Fruit fly (Drosophila melanogaster) whole organism, wandering third instar larva: ENCODE measurements around the gene Vps29.
A peak's percentile ranks its signal among the peaks of the same experiment; 100 is the strongest.

Source experiments
- Abd-B ChIP-seq: fragments of >200 bp; optimal IDR thresholded peaks from 2 replicates; lab custom pipeline; 2017; ENCODE audit warnings: missing biosample characterization, missing genetic modification characterization
- CG32264 ChIP-seq: fragments of 200-800 bp; sonication (Bioruptor generic); optimal IDR thresholded peaks from 2 replicates; lab custom pipeline; 2016; ENCODE audit warnings: missing biosample characterization, missing genetic modification characterization
- CG9705 ChIP-seq: fragments of 200-800 bp; sonication (Bioruptor generic); optimal IDR thresholded peaks from 2 replicates; lab custom pipeline; 2018; ENCODE audit warnings: missing biosample characterization, mild to moderate bottlenecking, missing genetic modification characterization
- CrebA ChIP-seq: fragments of 200-800 bp; sonication (Bioruptor generic); optimal IDR thresholded peaks from 2 replicates; lab custom pipeline; 2016; ENCODE audit warnings: missing biosample characterization, mild to moderate bottlenecking, missing genetic modification characterization, borderline replicate concordance
- Dfd ChIP-seq: fragments of >200 bp; optimal IDR thresholded peaks from 2 replicates; lab custom pipeline; 2017; ENCODE audit warnings: missing biosample characterization, missing genetic modification characterization
- GATAd ChIP-seq: sonication (Bioruptor generic); optimal IDR thresholded peaks from 2 replicates; lab custom pipeline; 2016; ENCODE audit warnings: missing biosample characterization, missing genetic modification characterization
- HLH106 ChIP-seq: fragments of 200-800 bp; optimal IDR thresholded peaks from 3 replicates; lab custom pipeline; 2019; ENCODE audit warnings: missing biosample characterization, mild to moderate bottlenecking, missing genetic modification characterization, moderate library complexity
- Hnf4 ChIP-seq: fragments of 200-800 bp; sonication (Bioruptor generic); optimal IDR thresholded peaks from 2 replicates; lab custom pipeline; 2016; ENCODE audit warnings: missing biosample characterization, mild to moderate bottlenecking, missing genetic modification characterization
- Hr83 ChIP-seq: fragments of 200-300 bp; sonication (Bioruptor generic); optimal IDR thresholded peaks from 2 replicates; lab custom pipeline; 2016; ENCODE audit warnings: missing biosample characterization, mild to moderate bottlenecking, missing genetic modification characterization, moderate library complexity; ENCODE audit not compliant: poor library complexity, severe bottlenecking
- Jra ChIP-seq: sonication (Bioruptor generic); optimal IDR thresholded peaks from 2 replicates; lab custom pipeline; 2016; ENCODE audit warnings: missing biosample characterization, missing genetic modification characterization
- Mio ChIP-seq: sonication (Bioruptor generic); optimal IDR thresholded peaks from 2 replicates; lab custom pipeline; 2016; ENCODE audit warnings: missing biosample characterization, missing genetic modification characterization
- Myc ChIP-seq: fragments of >200 bp; optimal IDR thresholded peaks from 2 replicates; lab custom pipeline; 2017
- N ChIP-seq: fragments of >200 bp; optimal IDR thresholded peaks from 2 replicates; lab custom pipeline; 2018; ENCODE audit warnings: missing biosample characterization, missing external identifiers, missing genetic modification characterization
- OdsH ChIP-seq: fragments of 200-800 bp; sonication (Bioruptor generic); optimal IDR thresholded peaks from 2 replicates; lab custom pipeline; 2016; ENCODE audit warnings: missing biosample characterization, mild to moderate bottlenecking, missing genetic modification characterization
- Rel ChIP-seq, 2 experiments: fragments of 200-800 bp; sonication (Bioruptor generic) in 1 of 2; optimal IDR thresholded peaks; 2 replicates in 1 of 2; 3 replicates in 1 of 2; lab custom pipeline; 2016 to 2019; ENCODE audit warnings: mild to moderate bottlenecking in 2 of 2, missing biosample characterization in 2 of 2, missing genetic modification characterization in 2 of 2, moderate library complexity in 1 of 2
- Vsx2 ChIP-seq: fragments of 200-300, 225-300 bp; sonication (Bioruptor generic); optimal IDR thresholded peaks from 2 replicates; lab custom pipeline; 2018; ENCODE audit warnings: missing biosample characterization, missing genetic modification characterization; ENCODE audit not compliant: partially characterized antibody
- br ChIP-seq: fragments of 200-800 bp; sonication (Bioruptor generic); optimal IDR thresholded peaks from 2 replicates; lab custom pipeline; 2016; ENCODE audit warnings: missing biosample characterization, missing genetic modification characterization
- brk ChIP-seq: fragments of 200-800 bp; sonication (Bioruptor generic); optimal IDR thresholded peaks from 2 replicates; lab custom pipeline; 2016; ENCODE audit warnings: missing biosample characterization, mild to moderate bottlenecking, missing genetic modification characterization
- dl ChIP-seq, 2 experiments: fragments of 175-275, 200-275 bp in 1 of 2; fragments of 200-275 bp in 1 of 2; sonication (Bioruptor generic); optimal IDR thresholded peaks; lab custom pipeline; 2018; ENCODE audit warnings: mild to moderate bottlenecking in 2 of 2, missing biosample characterization in 2 of 2, missing genetic modification characterization in 2 of 2, moderate library complexity in 2 of 2; ENCODE audit not compliant: partially characterized antibody in 2 of 2, insufficient read depth in 1 of 2
- dsf ChIP-seq: sonication (Bioruptor generic); optimal IDR thresholded peaks from 2 replicates; lab custom pipeline; 2016; ENCODE audit warnings: missing biosample characterization, missing genetic modification characterization, borderline replicate concordance
- ey ChIP-seq: fragments of 200-800 bp; sonication (Bioruptor generic); optimal IDR thresholded peaks from 2 replicates; lab custom pipeline; 2016; ENCODE audit warnings: missing biosample characterization, missing genetic modification characterization
- foxo ChIP-seq, 2 experiments: fragments of 200-800 bp; sonication (Bioruptor generic); optimal IDR thresholded peaks; 2 replicates in 1 of 2; 3 replicates in 1 of 2; lab custom pipeline; 2016 to 2017; ENCODE audit warnings: missing biosample characterization in 2 of 2, missing genetic modification characterization in 2 of 2
- fru ChIP-seq: fragments of 200-800 bp; sonication (Bioruptor generic); optimal IDR thresholded peaks from 3 replicates; lab custom pipeline; 2016; ENCODE audit warnings: missing biosample characterization, mild to moderate bottlenecking, missing genetic modification characterization
- h ChIP-seq: fragments of 200-800 bp; sonication (Bioruptor generic); optimal IDR thresholded peaks from 3 replicates; lab custom pipeline; 2016; ENCODE audit warnings: missing biosample characterization, mild to moderate bottlenecking, missing genetic modification characterization
- pan ChIP-seq: fragments of >200 bp; optimal IDR thresholded peaks from 2 replicates; lab custom pipeline; 2017
- psq ChIP-seq: fragments of 200-800 bp; sonication (Bioruptor generic); optimal IDR thresholded peaks from 3 replicates; lab custom pipeline; 2017; ENCODE audit warnings: missing biosample characterization, mild to moderate bottlenecking, missing genetic modification characterization, moderate library complexity
- rgr ChIP-seq: fragments of 200-800 bp; sonication (Bioruptor generic); optimal IDR thresholded peaks from 3 replicates; lab custom pipeline; 2016; ENCODE audit warnings: missing biosample characterization, mild to moderate bottlenecking, missing genetic modification characterization
- sage ChIP-seq: fragments of 200-800 bp; sonication (Bioruptor generic); optimal IDR thresholded peaks from 2 replicates; lab custom pipeline; 2016; ENCODE audit warnings: missing biosample characterization, mild to moderate bottlenecking, missing genetic modification characterization
- sv ChIP-seq: fragments of 200-800 bp; sonication (Bioruptor generic); optimal IDR thresholded peaks from 3 replicates; lab custom pipeline; 2016; ENCODE audit warnings: missing biosample characterization, missing genetic modification characterization
- tai ChIP-seq: sonication (Bioruptor generic); optimal IDR thresholded peaks from 2 replicates; lab custom pipeline; 2016; ENCODE audit warnings: missing biosample characterization, missing genetic modification characterization
- woc ChIP-seq: sonication (Bioruptor generic); optimal IDR thresholded peaks from 2 replicates; lab custom pipeline; 2016; ENCODE audit warnings: missing biosample characterization, mild to moderate bottlenecking, missing genetic modification characterization

Vps29 gene

DNA sequence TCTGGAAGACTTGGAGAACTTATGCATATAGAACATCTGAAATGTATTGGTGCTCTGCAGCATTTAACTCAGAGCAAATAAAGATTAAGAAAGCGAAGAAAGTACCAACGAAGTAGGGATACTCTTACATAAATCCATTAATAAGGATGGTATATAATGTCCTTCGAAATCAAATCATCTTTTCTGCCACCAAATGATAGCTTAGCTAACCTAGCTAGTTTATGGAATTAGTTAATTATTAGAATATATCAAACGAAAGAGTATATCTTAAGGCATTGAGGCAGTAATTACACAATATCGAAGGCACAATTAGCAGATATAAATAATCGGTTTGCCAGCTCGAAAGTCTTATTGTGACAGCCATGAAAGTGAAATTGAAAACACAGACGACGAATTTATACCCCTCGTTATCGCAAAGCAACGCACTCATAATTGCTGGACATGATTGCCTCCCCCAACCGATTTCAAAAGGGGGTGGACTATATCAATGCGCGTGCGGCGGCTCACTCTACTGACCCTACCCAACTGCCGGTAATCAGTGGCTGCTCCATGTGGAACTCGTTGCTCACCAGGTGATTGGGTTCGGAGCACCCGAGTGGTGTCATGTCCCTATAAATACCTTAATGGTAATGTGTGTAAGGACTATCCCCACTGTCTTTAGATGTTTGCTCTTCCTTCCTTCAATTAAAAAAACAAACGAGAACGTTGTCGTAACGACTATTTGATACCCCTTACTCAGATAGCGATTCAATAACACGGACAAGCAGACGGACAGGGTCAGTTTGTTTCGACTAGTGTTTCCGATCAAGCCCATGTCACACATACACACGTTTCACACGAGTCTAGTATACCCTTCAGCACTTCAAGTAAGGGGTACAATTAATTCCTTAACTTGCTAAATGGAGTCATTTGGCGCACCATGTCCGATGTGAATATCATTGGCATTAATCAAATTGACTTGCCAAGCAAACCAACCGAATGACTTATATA is 5.9 kb upstream of the Vps29 start (continued):
- no peak for TF ChIP-seq pan (lab: Kevin White, UChicago)
- TF ChIP-seq CrebA (GFP tag; lab: Kevin White, UChicago) = no peak
- no peak for TF ChIP-seq Myc (lab: Kevin White, UChicago)

dm6 chr2L:1147656-1148055 is 2.9 kb upstream of the Vps29 start:
- TF ChIP-seq N (GFP tag; lab: Kevin White, UChicago) (no peak), brk (GFP tag; lab: Kevin White, UChicago) (no peak), foxo (GFP tag; optimal IDR thresholded peaks at IDR 0.05; lab: Kevin White, UChicago) (no peak), sv (no peak)

DNA sequence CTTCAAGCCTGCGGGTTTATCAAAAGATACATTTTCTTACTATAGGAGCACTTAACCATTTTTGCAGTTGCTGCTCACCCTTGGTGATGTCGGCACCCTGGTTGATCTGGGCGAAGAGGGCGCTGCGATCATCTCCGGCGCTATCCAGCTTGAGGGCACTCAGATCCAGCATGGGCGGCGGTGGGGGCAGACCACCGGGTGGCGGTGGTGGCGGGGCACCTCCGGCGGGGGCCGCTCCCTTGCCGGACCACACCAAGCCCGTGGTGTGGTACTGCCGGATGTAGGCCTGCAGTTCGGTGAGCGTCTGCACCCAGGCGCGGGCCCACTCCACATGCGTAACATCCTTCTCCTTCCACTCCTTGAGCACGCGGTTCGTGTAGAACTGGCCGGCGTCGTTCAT is 2.1 kb downstream of the Vps29 start:
- TF ChIP-seq Dfd (GFP tag; lab: Kevin White, UChicago) (peak; percentile 99), CrebA (GFP tag; lab: Kevin White, UChicago) (no peak)

DNA sequence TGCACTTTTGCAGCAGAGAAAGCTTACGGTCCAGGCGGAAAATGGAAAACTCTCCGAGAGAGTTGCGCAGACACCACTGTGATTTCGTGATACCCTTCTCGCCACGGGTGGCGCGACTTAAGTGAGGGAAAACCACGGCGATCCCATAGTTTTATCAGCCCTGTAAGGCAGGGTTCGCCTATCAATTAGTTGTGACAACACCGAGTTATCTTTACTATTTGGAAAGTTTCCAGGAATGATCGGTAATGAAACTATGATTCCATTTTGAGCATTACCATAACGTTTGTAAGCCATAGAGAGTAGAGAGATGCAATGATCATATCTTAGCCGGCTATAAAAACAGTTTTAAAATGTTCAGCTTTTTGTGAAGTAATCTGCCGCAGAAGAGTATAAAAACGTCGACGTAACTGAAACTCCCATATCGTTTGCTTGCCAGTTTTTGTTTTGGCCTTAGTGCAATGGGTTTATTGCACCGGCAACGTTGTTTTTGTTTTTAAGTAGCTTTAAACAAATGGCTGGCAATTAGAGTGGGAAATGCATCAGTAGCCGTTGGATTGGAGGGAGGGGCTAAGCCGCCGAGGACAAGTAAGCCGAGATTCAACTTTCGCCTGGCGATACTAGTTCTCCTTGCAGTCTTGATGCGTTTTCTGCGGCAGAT is 6.2 kb downstream of the Vps29 start:
- no peak for TF ChIP-seq ey (GFP tag; lab: Kevin White, UChicago)
- no peak for TF ChIP-seq OdsH (GFP tag; lab: Kevin White, UChicago)
- TF ChIP-seq sage (GFP tag; lab: Kevin White, UChicago) = no peak
- no peak for TF ChIP-seq CG9705 (GFP tag; lab: Kevin White, UChicago)
- TF ChIP-seq foxo (GFP tag; optimal IDR thresholded peaks at IDR 0.05; lab: Kevin White, UChicago) = no peak
- no peak for TF ChIP-seq Abd-B (GFP tag; lab: Kevin White, UChicago)
- no peak for TF ChIP-seq fru (GFP tag; lab: Kevin White, UChicago)
- TF ChIP-seq HLH106 (tag; lab: Kevin White, UChicago) = no peak
- no peak for TF ChIP-seq woc (GFP tag; lab: Kevin White, UChicago)
- no peak for TF ChIP-seq h (GFP tag; lab: Kevin White, UChicago)
- no peak for TF ChIP-seq br (GFP tag; lab: Kevin White, UChicago)
- no peak for TF ChIP-seq Hnf4 (GFP tag; lab: Kevin White, UChicago)
- TF ChIP-seq dsf (GFP tag; lab: Kevin White, UChicago) = no peak
- no peak for TF ChIP-seq Rel (GFP tag; optimal IDR thresholded peaks at IDR 0.05; lab: Kevin White, UChicago)
- TF ChIP-seq Rel (tag; optimal IDR thresholded peaks at IDR 0.05; lab: Kevin White, UChicago) = no peak
- no peak for TF ChIP-seq Jra (GFP tag; lab: Kevin White, UChicago)
- no peak for TF ChIP-seq CrebA (GFP tag; lab: Kevin White, UChicago)
- TF ChIP-seq brk (GFP tag; lab: Kevin White, UChicago) = no peak
- TF ChIP-seq, all 38 proteins: peak for 0

DNA sequence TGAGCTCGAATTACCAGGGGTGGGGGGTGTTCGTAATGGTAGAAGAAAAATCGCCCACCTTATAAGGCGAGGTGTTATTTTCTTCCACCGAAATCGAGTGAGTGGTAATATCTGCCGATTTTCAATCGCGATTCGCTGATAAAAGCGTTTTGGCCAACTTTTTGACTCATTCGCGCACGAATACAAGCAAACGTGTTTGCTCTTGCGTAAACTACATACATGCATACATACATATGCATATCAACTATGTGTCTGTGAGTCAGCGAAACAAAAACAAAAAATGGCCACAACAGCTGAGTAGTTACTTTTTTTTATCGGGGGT is 6.8 kb downstream of the Vps29 start:
- TF ChIP-seq CrebA (GFP tag; lab: Kevin White, UChicago) = no peak
- TF ChIP-seq fru (GFP tag; lab: Kevin White, UChicago) = peak; percentile 20
- no peak for TF ChIP-seq pan (lab: Kevin White, UChicago)

dm6 chr2L:1157679-1158518 is 7.3 kb downstream of the Vps29 start, which contains the start of gene capt:
capt (minus strand) TSS chr2L:1158262.
- TF ChIP-seq Jra (GFP tag; lab: Kevin White, UChicago) (no peak), Dfd (GFP tag; lab: Kevin White, UChicago) (no peak), CG32264 (no peak), GATAd (GFP tag; lab: Kevin White, UChicago) (no peak), woc (GFP tag; lab: Kevin White, UChicago) (peak; percentile 60), psq (GFP tag; lab: Kevin White, UChicago) (peak; percentile 1), foxo (GFP tag; optimal IDR thresholded peaks at IDR 0.05; lab: Kevin White, UChicago) (peak in 1 of 2 experiments; percentile 22), ey (GFP tag; lab: Kevin White, UChicago) (peak; percentile 21), rgr (peak; percentile 21), OdsH (GFP tag; lab: Kevin White, UChicago) (no peak), Vsx2 (GFP tag; lab: Kevin White, UChicago) (no peak), N (GFP tag; lab: Kevin White, UChicago) (peak; percentile 41), tai (GFP tag; lab: Kevin White, UChicago) (no peak), sage (GFP tag; lab: Kevin White, UChicago) (no peak), Hnf4 (GFP tag; lab: Kevin White, UChicago) (no peak), sv (peak; percentile 25), Rel (GFP tag; optimal IDR thresholded peaks at IDR 0.05; lab: Kevin White, UChicago) (no peak), Rel (tag; optimal IDR thresholded peaks at IDR 0.05; lab: Kevin White, UChicago) (peak; percentile 31), HLH106 (tag; lab: Kevin White, UChicago) (peak; percentile 55), dl (GFP tag; optimal IDR thresholded peaks at IDR 0.05; lab: Kevin White, UChicago; ENCODE audit: insufficient read depth in 1 of 2, partially characterized antibody in 2 of 2) (no peak), Hr83 (GFP tag; lab: Kevin White, UChicago) (no peak), br (GFP tag; lab: Kevin White, UChicago) (no peak), Mio (GFP tag; lab: Kevin White, UChicago) (no peak)
